Worm (Caenorhabditis elegans): Measurements from ENCODE around the gene gtsf-1.
A peak's percentile ranks its signal among the peaks of the same experiment; 100 is the strongest.
"Not testable (repeated sequence)": the region's sequence is repeated elsewhere in the genome, so short reads cannot be mapped to it uniquely, and the experiment has no call there.

gtsf-1 gene

DNA sequence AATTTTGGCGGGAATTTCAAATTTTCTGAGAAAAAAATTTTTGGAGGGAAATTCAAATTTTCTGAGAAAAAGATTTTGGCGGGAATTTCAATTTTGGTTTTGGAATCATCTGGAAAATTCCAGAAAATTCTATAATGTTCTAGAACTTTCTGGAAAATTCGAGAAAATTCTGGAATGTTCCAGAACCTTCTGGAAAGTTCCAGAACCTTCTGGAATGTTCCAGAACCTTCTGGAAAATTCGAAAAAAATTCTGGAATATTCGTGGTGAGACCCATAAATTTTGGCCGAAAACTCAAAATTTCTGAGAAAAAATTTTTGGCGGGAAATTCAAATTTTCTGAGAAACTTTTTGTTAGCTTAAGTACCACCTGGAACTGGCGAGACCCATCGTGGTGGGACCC lies 16.8 kb downstream of the gtsf-1 start:
- TF ChIP-seq hsf-1 (GFP tag; IDR thresholded peaks at IDR 0.05) (peak; percentile 97), ceh-100 (GFP tag; IDR thresholded peaks at IDR 0.05) (peak; percentile 64), attf-6 (GFP tag; IDR thresholded peaks at IDR 0.05) (peak; percentile 25; the same call in 1 of the 2 replicates)

DNA sequence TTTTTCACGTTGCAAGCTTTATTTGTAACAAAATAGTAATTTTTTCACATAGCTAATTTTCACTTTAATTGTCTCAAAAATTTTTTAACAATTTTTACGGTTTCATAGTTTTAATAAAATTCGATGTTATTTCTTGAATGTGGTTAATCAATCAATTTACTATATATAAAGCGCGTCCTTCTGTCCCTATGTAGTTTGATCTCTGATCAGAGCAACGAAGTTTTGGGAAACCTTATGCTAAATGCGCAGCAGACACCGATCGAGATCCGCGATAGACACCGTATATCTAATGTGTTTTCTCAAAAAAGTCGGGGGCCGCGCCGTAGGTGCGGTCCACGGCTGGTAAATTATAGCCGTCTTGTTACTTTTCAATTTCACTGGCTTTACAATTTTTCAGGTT lies 22.9 kb downstream of the gtsf-1 start:
- no peak for TF ChIP-seq snpc-4 (GFP tag; optimal IDR thresholded peaks at IDR 0.05)
- TF ChIP-seq snpc-4 (tag; optimal IDR thresholded peaks at IDR 0.05): peak in 1 of 4 experiments; percentile 52
- no peak for TF ChIP-seq ztf-6 (GFP tag; IDR thresholded peaks at IDR 0.05)
- no peak for TF ChIP-seq sea-2 (GFP tag; IDR thresholded peaks at IDR 0.05)
- peak; percentile 55; the same call in 1 of the 2 replicates for TF ChIP-seq attf-6 (GFP tag; IDR thresholded peaks at IDR 0.05)
- no peak for TF ChIP-seq nfya-2 (GFP tag; IDR thresholded peaks at IDR 0.05)

- TF ChIP-seq lsl-1 (GFP tag; optimal IDR thresholded peaks at IDR 0.05); K12H6.12 (tag; optimal IDR thresholded peaks at IDR 0.05); lag-1 (GFP tag; IDR thresholded peaks at IDR 0.05): not testable (repeated sequence)
These were observed 29.6 kb downstream of the gtsf-1 start, which contains the start of gene T06A10.2 for ce11 chrIV:16895288-16895687. Gene T06A10.2, plus strand, starts transcription at chrIV:16895588.

DNA sequence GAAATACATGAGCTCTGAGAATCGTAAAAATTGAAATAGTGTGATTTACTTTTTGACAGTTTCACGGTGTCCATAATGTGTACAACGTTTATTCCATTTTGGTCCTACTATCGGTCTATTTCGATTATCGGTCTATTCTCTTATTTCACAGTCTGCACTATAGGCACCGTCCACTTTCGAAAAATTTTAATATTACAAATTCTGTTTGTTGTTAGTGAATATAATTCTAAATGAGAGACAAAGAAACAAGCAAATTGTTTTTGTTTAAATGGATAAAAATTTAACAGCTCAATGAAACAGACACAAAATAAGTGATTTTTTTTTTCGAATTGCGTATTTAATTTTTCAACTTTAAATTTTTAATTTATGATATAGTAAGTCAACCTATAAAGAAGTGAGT lies 32.6 kb downstream of the gtsf-1 start:
- TF ChIP-seq egl-18 (GFP tag; IDR thresholded peaks at IDR 0.05): no peak
- TF ChIP-seq mxl-1 (tag; optimal IDR thresholded peaks at IDR 0.05): no peak
- no peak for TF ChIP-seq unc-130 (GFP tag; optimal IDR thresholded peaks at IDR 0.05)
- no peak for TF ChIP-seq snpc-1.3 (tag; optimal IDR thresholded peaks at IDR 0.05; ENCODE audit: insufficient read depth)
- no peak for TF ChIP-seq ztf-22 (GFP tag; optimal IDR thresholded peaks at IDR 0.05)
- no peak for TF ChIP-seq nhr-120 (GFP tag; IDR thresholded peaks at IDR 0.05)
- no peak for TF ChIP-seq ceh-79 (tag; optimal IDR thresholded peaks at IDR 0.05)
- TF ChIP-seq lsy-27 (tag; optimal IDR thresholded peaks at IDR 0.05; ENCODE audit: borderline replicate concordance, insufficient read depth): no peak
- no peak for TF ChIP-seq egl-44 (GFP tag; IDR thresholded peaks at IDR 0.05)
- no peak for TF ChIP-seq rpc-1 (optimal IDR thresholded peaks at IDR 0.05)
- TF ChIP-seq rpc-1 (tag; optimal IDR thresholded peaks at IDR 0.05): no peak
- no peak for TF ChIP-seq Y95B8A.8 (GFP tag; IDR thresholded peaks at IDR 0.05)
- TF ChIP-seq lir-1 (GFP tag; conservative IDR thresholded peaks at IDR 0.05): no peak
- no peak for TF ChIP-seq Y53G8AR.9 (GFP tag; conservative IDR thresholded peaks at IDR 0.05)
- TF ChIP-seq fkh-3 (tag; optimal IDR thresholded peaks at IDR 0.05): no peak
- no peak for TF ChIP-seq egrh-3 (GFP tag; IDR thresholded peaks at IDR 0.05)
- TF ChIP-seq hmg-1.2 (GFP tag; IDR thresholded peaks at IDR 0.05): no peak
- TF ChIP-seq snpc-3.4 (tag; optimal IDR thresholded peaks at IDR 0.05): no peak

DNA sequence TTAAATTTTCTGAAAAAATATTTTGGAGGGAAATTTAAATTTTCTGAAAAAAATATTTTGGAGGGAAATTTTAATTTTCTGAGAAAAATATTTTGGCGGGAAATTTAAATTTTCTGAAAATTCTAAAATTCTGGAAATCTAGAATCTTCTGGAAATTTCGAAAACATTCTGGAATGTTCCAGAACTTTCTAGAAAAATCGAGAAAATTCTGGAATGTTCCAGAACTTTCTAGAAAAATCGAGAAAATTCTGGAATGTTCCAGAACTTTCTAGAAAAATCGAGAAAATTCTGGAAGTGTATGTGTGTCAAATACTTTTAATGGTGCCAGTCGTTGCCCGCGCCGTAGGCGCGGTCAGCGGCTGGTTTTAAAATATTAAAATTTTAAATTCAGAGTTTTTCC lies 45.2 kb downstream of the gtsf-1 start:
- TF ChIP-seq hsf-1 (GFP tag; IDR thresholded peaks at IDR 0.05): peak; percentile 93

ce11 chrIV:16915751-16916150 lies 50.1 kb downstream of the gtsf-1 start, which contains the start of gene Y116A8C.3:
Gene Y116A8C.3, plus strand, starts transcription at chrIV:16916051.
- TF ChIP-seq mes-4 (tag; optimal IDR thresholded peaks at IDR 0.05) (no peak), ztf-3 (GFP tag; optimal IDR thresholded peaks at IDR 0.05) (no peak), snpc-4 (GFP tag; optimal IDR thresholded peaks at IDR 0.05) (no peak), snpc-4 (tag; optimal IDR thresholded peaks at IDR 0.05) (peak in 1 of 4 experiments; percentile 44)
